Fruit fly (Drosophila melanogaster): ENCODE measurements around the gene NetA.

DNA sequence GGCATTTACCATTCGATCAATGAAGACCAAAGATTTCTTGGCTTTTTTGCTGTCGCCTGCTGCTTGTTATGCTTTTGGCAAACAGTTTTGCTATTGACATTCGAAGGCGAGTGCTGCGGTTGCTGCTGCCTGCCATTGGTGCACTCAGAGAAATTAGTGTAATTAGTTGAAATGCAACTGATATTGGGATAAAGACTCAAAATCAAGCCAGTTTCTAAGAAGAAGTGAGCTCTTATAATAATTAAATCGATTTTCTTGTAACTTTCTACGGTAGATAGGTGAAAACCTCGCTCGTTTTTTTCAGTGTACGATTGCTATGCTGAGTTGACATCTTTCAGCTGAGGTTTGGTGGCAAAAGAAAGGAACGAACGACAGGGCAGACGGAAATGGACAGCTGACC lies 32.3 kb downstream of the NetA start:
- TF ChIP-seq h (GFP tag; optimal IDR thresholded peaks at IDR 0.05) (no peak), psq (GFP tag; optimal IDR thresholded peaks at IDR 0.05) (no peak), dmrt93B (GFP tag; optimal IDR thresholded peaks at IDR 0.05) (no peak), Abd-B (GFP tag; optimal IDR thresholded peaks at IDR 0.05) (no peak), fru (GFP tag; optimal IDR thresholded peaks at IDR 0.05) (no peak), Dfd (GFP tag; optimal IDR thresholded peaks at IDR 0.05) (no peak), OdsH (GFP tag; optimal IDR thresholded peaks at IDR 0.05) (no peak)
